Fruit fly (Drosophila melanogaster): ENCODE results near the gene Lip4.

Gene Lip4

dm6 chr2L:10526953-10527584 lies at the start of gene Lip4 (continued):
- TF ChIP-seq C15 (GFP tag; IDR thresholded peaks at IDR 0.05) (0 out of 3 replicates have a peak, but pooled peaks have one; percentile 52), CG6765 (GFP tag; optimal IDR thresholded peaks at IDR 0.05) (peak; percentile 72), CG11560 (tag; IDR thresholded peaks at IDR 0.05) (0 out of 3 replicates have a peak, but pooled peaks have one; percentile 35), bab2 (GFP tag; optimal IDR thresholded peaks at IDR 0.05) (peak; percentile 31), CG6683 (GFP tag; optimal IDR thresholded peaks at IDR 0.05) (peak; percentile 41), fru (optimal IDR thresholded peaks at IDR 0.05) (no peak), CG5245 (GFP tag; optimal IDR thresholded peaks at IDR 0.05) (peak; percentile 63), CG15011 (GFP tag; optimal IDR thresholded peaks at IDR 0.05) (peak; percentile 51), B-H2 (GFP tag; optimal IDR thresholded peaks at IDR 0.05) (no peak), ind (GFP tag; optimal IDR thresholded peaks at IDR 0.05) (peak; percentile 76), Mes4 (GFP tag; optimal IDR thresholded peaks at IDR 0.05) (no peak), Dip3 (GFP tag; optimal IDR thresholded peaks at IDR 0.05) (peak; percentile 23), ato (GFP tag; IDR thresholded peaks at IDR 0.05; ENCODE audit: partially characterized antibody) (no peak), CG33557 (GFP tag; optimal IDR thresholded peaks at IDR 0.05) (no peak), CG6254 (GFP tag; optimal IDR thresholded peaks at IDR 0.05) (no peak), Dek (tag; optimal IDR thresholded peaks at IDR 0.05) (peak; percentile 61), CG16815 (GFP tag; optimal IDR thresholded peaks at IDR 0.05) (no peak), repo (GFP tag; optimal IDR thresholded peaks at IDR 0.05) (peak; percentile 28), vnd (GFP tag; IDR thresholded peaks at IDR 0.05; ENCODE audit: partially characterized antibody) (no peak), eyg (GFP tag; optimal IDR thresholded peaks at IDR 0.05) (peak; percentile 43), CG8290 (GFP tag; optimal IDR thresholded peaks at IDR 0.05) (peak; percentile 18), CG8290 (tag; optimal IDR thresholded peaks at IDR 0.05) (peak in 1 of 2 experiments; percentile 60), CG2199 (GFP tag; IDR thresholded peaks at IDR 0.05) (0 out of 3 replicates have a peak, but pooled peaks have one; percentile 22), tll (GFP tag; optimal IDR thresholded peaks at IDR 0.05) (no peak), Hsf (GFP tag; optimal IDR thresholded peaks at IDR 0.05) (peak; percentile 70), gce (GFP tag; IDR thresholded peaks at IDR 0.05) (peak; percentile 38; the same call in 1 of the 3 replicates), CG6791 (GFP tag; IDR thresholded peaks at IDR 0.05; ENCODE audit: partially characterized antibody) (no peak), Nf-YC (tag; optimal IDR thresholded peaks at IDR 0.05) (peak; percentile 57), CG12155 (GFP tag; optimal IDR thresholded peaks at IDR 0.05) (peak; percentile 56), CG17829 (tag; optimal IDR thresholded peaks at IDR 0.05) (peak; percentile 82), Fer2 (tag; optimal IDR thresholded peaks at IDR 0.05) (peak; percentile 38), gro (GFP tag; optimal IDR thresholded peaks at IDR 0.05) (no peak), crc (GFP tag; optimal IDR thresholded peaks at IDR 0.05) (no peak), gem (tag; optimal IDR thresholded peaks at IDR 0.05) (peak; percentile 89), CG17912 (GFP tag; optimal IDR thresholded peaks at IDR 0.05) (no peak), Doc3 (GFP tag; IDR thresholded peaks at IDR 0.05; ENCODE audit: partially characterized antibody) (no peak), bsh (GFP tag; optimal IDR thresholded peaks at IDR 0.05) (peak in 1 of 2 experiments; percentile 67), Fer1 (GFP tag; optimal IDR thresholded peaks at IDR 0.05) (peak; percentile 85), kay (GFP tag; optimal IDR thresholded peaks at IDR 0.05) (no peak), Lim3 (GFP tag; IDR thresholded peaks at IDR 0.05) (no peak), CG9932 (GFP tag; IDR thresholded peaks at IDR 0.05) (no peak), CG10321 (GFP tag; IDR thresholded peaks at IDR 0.05) (peak; percentile 44; the same call in 1 of the 2 replicates), dmrt11E (tag; optimal IDR thresholded peaks at IDR 0.05) (peak; percentile 73), CG10654 (GFP tag; optimal IDR thresholded peaks at IDR 0.05) (peak; percentile 65), gt (GFP tag; IDR thresholded peaks at IDR 0.05) (no peak), CG2129 (GFP tag; IDR thresholded peaks at IDR 0.05; ENCODE audit: partially characterized antibody) (no peak), CG7556 (GFP tag; optimal IDR thresholded peaks at IDR 0.05) (peak; percentile 82), twi (tag; optimal IDR thresholded peaks at IDR 0.05) (peak; percentile 9), CG31388 (GFP tag; optimal IDR thresholded peaks at IDR 0.05) (peak; percentile 31), CG11695 (GFP tag; IDR thresholded peaks at IDR 0.05) (peak; percentile 89)
